Worm (Caenorhabditis elegans) whole organism, dauer: ENCODE data around the gene mltn-6.

Experiments used
- unc-62 ChIP-seq: sonication (generic microtip); optimal IDR thresholded peaks from 2 replicates; lab custom pipeline; 2017; ENCODE audit warnings: missing biosample characterization, missing genetic modification reagents, missing genetic modification characterization

mltn-6 gene

ce11 chrV:403028-403427, 38.3 kb downstream of the mltn-6 start, which contains the start of gene srh-62:
Gene srh-62 (minus strand): TSS chrV:403128.
- no peak for TF ChIP-seq unc-62

DNA sequence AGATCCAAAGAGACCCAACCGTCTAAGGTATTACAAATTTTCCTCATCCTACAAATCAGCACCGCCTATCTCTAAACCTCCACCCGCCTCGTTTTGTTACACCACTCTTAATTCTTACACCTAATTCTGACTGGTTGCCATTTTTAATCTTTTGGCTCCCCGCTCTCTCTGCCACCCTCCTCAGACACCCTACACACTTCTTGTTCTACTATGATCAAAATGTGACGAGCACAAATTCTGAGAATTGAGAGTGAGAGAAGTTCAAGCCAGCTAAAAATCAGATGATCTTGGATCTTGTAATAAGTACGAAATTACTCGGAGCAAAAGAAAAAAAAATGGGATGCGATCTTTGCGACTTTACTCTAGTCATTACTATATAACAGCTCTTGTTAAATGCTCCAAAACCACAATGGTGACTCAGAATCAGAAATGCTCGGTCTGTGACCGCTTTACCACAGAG, 39.5 kb downstream of the mltn-6 start, which contains the start of gene nhr-252:
Gene nhr-252 (plus strand): TSS at position 410 of the 460 bp plus-strand sequence.
- TF ChIP-seq unc-62, result no peak

- TF ChIP-seq unc-62, result no peak
These were observed 48.1 kb downstream of the mltn-6 start for ce11 chrV:412820-413219.

DNA sequence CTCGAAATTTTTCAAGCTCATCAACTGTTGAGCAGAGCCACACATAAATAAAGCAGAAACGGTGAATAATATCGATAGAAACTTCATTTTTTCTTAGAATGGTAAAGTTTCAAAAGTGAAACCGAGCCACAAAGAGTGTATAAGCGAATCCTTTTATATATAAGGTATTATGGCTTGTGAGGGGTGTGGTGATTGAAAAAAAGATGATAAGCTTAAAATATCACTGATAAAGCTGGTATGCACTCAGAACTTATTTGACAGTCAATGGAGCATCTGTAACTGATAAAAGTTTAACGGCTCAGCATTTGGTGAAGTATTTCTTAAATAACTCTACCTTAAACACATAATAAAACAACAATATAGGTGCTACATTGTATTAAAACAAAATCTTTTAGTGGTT, 49.9 kb downstream of the mltn-6 start, which contains the start of gene dod-19:
Gene dod-19 (minus strand): TSS at position 130 of the 400 bp plus-strand sequence.
- TF ChIP-seq unc-62, result no peak

DNA sequence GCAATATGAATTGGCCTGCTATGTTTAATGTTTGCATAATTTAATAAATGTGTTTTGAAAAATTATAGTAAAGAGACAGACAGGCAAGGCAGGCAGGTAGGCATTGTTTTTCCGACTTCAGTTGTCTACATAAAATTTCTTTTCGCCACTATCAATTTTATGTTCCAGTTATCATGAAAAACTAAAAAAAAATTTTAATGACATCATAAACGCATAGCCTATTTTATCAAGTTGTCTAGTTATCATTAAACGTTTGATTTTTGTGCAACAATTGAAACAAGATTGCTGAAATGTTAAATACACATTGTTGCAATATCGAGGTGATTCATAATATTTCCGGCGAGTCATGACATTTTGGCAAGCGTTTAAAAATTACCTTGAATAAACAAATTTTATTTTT, 50.3 kb downstream of the mltn-6 start:
- TF ChIP-seq unc-62, result no peak

DNA sequence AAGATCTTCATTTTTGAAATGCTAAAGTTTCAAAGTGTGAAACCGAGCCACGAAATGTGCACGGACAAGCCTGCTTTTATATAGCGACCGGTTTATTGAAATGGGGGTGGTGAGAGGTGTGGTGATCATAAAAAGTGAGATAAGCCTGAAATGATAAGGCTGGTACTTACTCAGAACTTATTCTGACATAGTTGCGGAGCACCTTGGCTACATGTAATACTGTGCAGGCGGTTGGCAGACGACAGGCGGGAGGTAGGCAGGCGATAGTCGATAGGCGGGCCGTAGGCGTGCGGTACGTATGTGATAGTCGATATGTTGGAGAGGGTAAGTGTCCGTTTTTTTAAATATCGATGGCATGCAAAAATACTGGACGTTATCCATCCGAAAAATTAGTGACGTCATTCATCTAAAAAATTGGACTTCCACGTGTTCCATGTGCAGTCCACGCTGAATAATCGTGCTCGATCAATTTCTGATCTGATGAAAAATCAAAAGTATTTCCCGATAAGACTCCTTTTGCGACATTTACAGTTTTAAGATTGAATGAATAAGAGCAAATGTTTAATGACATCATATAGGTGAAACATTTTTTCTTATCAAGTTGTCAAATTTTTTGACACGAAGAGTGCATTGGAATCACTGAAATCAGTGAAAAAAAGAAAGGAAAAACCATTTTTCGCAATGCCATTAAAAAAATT, 53.1 kb downstream of the mltn-6 start, which contains the start of gene irg-8:
Gene irg-8 (minus strand): TSS at position 51 of the 698 bp plus-strand sequence.
- no peak for TF ChIP-seq unc-62

DNA sequence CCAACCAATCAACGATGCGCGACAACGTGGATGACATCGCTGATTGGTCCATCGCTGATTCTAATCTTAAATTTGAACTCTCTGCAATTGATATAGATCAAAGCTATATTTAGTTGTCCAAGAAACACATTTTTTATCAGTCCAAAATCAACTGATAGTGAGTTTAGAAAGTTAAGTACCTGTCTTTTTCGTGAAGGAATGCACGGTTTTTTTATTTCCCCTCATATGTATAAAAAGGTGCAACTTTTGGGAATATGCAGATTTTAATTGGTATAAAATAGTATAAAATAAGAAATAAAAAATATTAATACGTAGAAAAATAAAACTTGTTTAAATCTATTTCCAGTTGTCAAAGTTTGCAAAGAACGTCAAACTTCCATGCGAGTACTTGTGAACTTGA, 53.7 kb downstream of the mltn-6 start, which contains the start of gene Y39D8A.1:
Gene Y39D8A.1 (plus strand): TSS at position 301 of the 400 bp plus-strand sequence.
- TF ChIP-seq unc-62, result no peak
